Fruit fly (Drosophila melanogaster): ENCODE data around the gene CG45012.
A peak's percentile ranks its signal among the peaks of the same experiment; 100 is the strongest.

Gene CG45012

dm6 chr2L:11816376-11816775, 18.0 kb upstream of the CG45012 start (continued):
- peak; percentile 98 for TF ChIP-seq pb (GFP tag; optimal IDR thresholded peaks at IDR 0.05)
- TF ChIP-seq Oaz (GFP tag; IDR thresholded peaks at IDR 0.05) = peak; percentile 79
- TF ChIP-seq Usf (GFP tag; optimal IDR thresholded peaks at IDR 0.05) = peak; percentile 87
- peak; percentile 50; the same call in 2 of the 3 replicates for TF ChIP-seq CG16813 (GFP tag; IDR thresholded peaks at IDR 0.05; ENCODE audit: partially characterized antibody)
- TF ChIP-seq seq (GFP tag; IDR thresholded peaks at IDR 0.05) = peak; percentile 76
- peak; percentile 95 for TF ChIP-seq wek (GFP tag; optimal IDR thresholded peaks at IDR 0.05)
- TF ChIP-seq CG3065 (GFP tag; optimal IDR thresholded peaks at IDR 0.05) = peak; percentile 92
- TF ChIP-seq Mes4 (GFP tag; optimal IDR thresholded peaks at IDR 0.05) = peak; percentile 98
- TF ChIP-seq otp (GFP tag; IDR thresholded peaks at IDR 0.05) = peak; percentile 98
- TF ChIP-seq YL-1 (GFP tag; optimal IDR thresholded peaks at IDR 0.05) = peak; percentile 98
- TF ChIP-seq CG30431 (GFP tag; optimal IDR thresholded peaks at IDR 0.05) = peak; percentile 98
- TF ChIP-seq HLH3B (GFP tag; IDR thresholded peaks at IDR 0.05) = peak; percentile 92
- peak; percentile 99 for TF ChIP-seq CG2875 (GFP tag; optimal IDR thresholded peaks at IDR 0.05)
- peak; percentile 97 for TF ChIP-seq CG17328 (GFP tag; IDR thresholded peaks at IDR 0.05)
- peak; percentile 77 for TF ChIP-seq z (GFP tag; IDR thresholded peaks at IDR 0.05)
- TF ChIP-seq dmrt11E (tag; optimal IDR thresholded peaks at IDR 0.05) = peak; percentile 93
- TF ChIP-seq CG6272 (GFP tag; IDR thresholded peaks at IDR 0.05) = peak; percentile 78
- peak; percentile 74 for TF ChIP-seq peb (GFP tag; IDR thresholded peaks at IDR 0.05)
- 0 out of 2 replicates have a peak, but pooled peaks have one; percentile 37 for TF ChIP-seq al (GFP tag; IDR thresholded peaks at IDR 0.05)
- peak; percentile 85 for TF ChIP-seq CG4730 (GFP tag; IDR thresholded peaks at IDR 0.05)
- peak; percentile 96 for TF ChIP-seq CG1603 (tag; optimal IDR thresholded peaks at IDR 0.05)
- peak; percentile 98 for TF ChIP-seq CG8089 (GFP tag; optimal IDR thresholded peaks at IDR 0.05)
- TF ChIP-seq CG17359 (tag; optimal IDR thresholded peaks at IDR 0.05) = peak; percentile 94
- TF ChIP-seq ems (GFP tag; optimal IDR thresholded peaks at IDR 0.05) = peak; percentile 91
- peak; percentile 95 for TF ChIP-seq dati (GFP tag; IDR thresholded peaks at IDR 0.05)
- TF ChIP-seq NFAT (GFP tag; IDR thresholded peaks at IDR 0.05) = peak; percentile 91
- TF ChIP-seq Vsx1 (GFP tag; optimal IDR thresholded peaks at IDR 0.05) = peak; percentile 96
- TF ChIP-seq Lpt (GFP tag; optimal IDR thresholded peaks at IDR 0.05) = no peak
- TF ChIP-seq Xrp1 (GFP tag; IDR thresholded peaks at IDR 0.05) = peak; percentile 82
- peak; percentile 78 for TF ChIP-seq CG12155 (GFP tag; optimal IDR thresholded peaks at IDR 0.05)
- peak; percentile 86 for TF ChIP-seq CG11695 (GFP tag; IDR thresholded peaks at IDR 0.05)
- TF ChIP-seq Hmx (GFP tag; optimal IDR thresholded peaks at IDR 0.05) = no peak
- TF ChIP-seq Drgx (GFP tag; IDR thresholded peaks at IDR 0.05) = peak; percentile 31; the same call in 1 of the 2 replicates
- TF ChIP-seq Dip3 (GFP tag; optimal IDR thresholded peaks at IDR 0.05) = peak; percentile 65
- peak; percentile 68 for TF ChIP-seq Myb (GFP tag; optimal IDR thresholded peaks at IDR 0.05)
- TF ChIP-seq pzg (GFP tag; optimal IDR thresholded peaks at IDR 0.05) = peak; percentile 18
- TF ChIP-seq CG7786 (GFP tag; optimal IDR thresholded peaks at IDR 0.05) = peak; percentile 76
- TF ChIP-seq ci (GFP tag; IDR thresholded peaks at IDR 0.05) = peak; percentile 99
- TF ChIP-seq Spps (tag; optimal IDR thresholded peaks at IDR 0.05) = peak; percentile 75
- peak; percentile 79 for TF ChIP-seq mam (GFP tag; optimal IDR thresholded peaks at IDR 0.05)
- TF ChIP-seq CG16815 (GFP tag; optimal IDR thresholded peaks at IDR 0.05) = peak; percentile 91
- no peak for TF ChIP-seq CG8478 (optimal IDR thresholded peaks at IDR 0.05)
- TF ChIP-seq CG3838 (GFP tag; optimal IDR thresholded peaks at IDR 0.05) = peak; percentile 86
- TF ChIP-seq E2f1 (GFP tag; IDR thresholded peaks at IDR 0.05) = peak; percentile 85
- TF ChIP-seq CG13296 (GFP tag; optimal IDR thresholded peaks at IDR 0.05) = peak; percentile 93
- TF ChIP-seq CHES-1-like (GFP tag; optimal IDR thresholded peaks at IDR 0.05) = peak; percentile 91
- TF ChIP-seq Dref (GFP tag; IDR thresholded peaks at IDR 0.05) = peak; percentile 27; the same call in 1 of the 2 replicates
- peak; percentile 74; the same call in 1 of the 2 replicates for TF ChIP-seq aop (GFP tag; IDR thresholded peaks at IDR 0.05)
- TF ChIP-seq CG8944 (GFP tag; optimal IDR thresholded peaks at IDR 0.05) = peak; percentile 94
- TF ChIP-seq nom (GFP tag; optimal IDR thresholded peaks at IDR 0.05) = no peak
- peak; percentile 90 for TF ChIP-seq scrt (GFP tag; optimal IDR thresholded peaks at IDR 0.05)
- no peak for TF ChIP-seq Gsc (GFP tag; IDR thresholded peaks at IDR 0.05)

Data from whole organism, embryonic.